Worm (Caenorhabditis elegans) whole organism, young adult: Measurements from ENCODE around the gene F42A6.1.

Experiments used
- B0336.3 ChIP-seq: fragments of 200-800 bp; sonication (Bioruptor generic); IDR thresholded peaks from 2 replicates; pipeline ENCODE4 v1.3.6; 2022; ENCODE audit warnings: missing genetic modification characterization, missing compliant biosample characterization
- F33H1.4 ChIP-seq: fragments of 200-800 bp; sonication (Bioruptor generic); IDR thresholded peaks from 2 replicates; pipeline ENCODE4 v1.3.6; 2022; ENCODE audit warnings: missing genetic modification reagents, missing genetic modification characterization, missing compliant biosample characterization
- Y53F4B.3 ChIP-seq: fragments of 200-800 bp; sonication (Bioruptor generic); IDR thresholded peaks from 2 replicates; pipeline ENCODE4 v1.3.6; 2022; ENCODE audit warnings: missing genetic modification reagents, missing genetic modification characterization, missing compliant biosample characterization
- Y79H2A.3 ChIP-seq: fragments of 200-800 bp; sonication (Bioruptor generic); conservative IDR thresholded peaks from 2 replicates; pipeline ENCODE4 v1.3.6; 2022; ENCODE audit warnings: missing genetic modification reagents, missing genetic modification characterization, missing compliant biosample characterization
- ama-1 ChIP-seq, 3 experiments: fragments of 150-350 bp in 1 of 3; sonication (generic microtip) in 2 of 3; optimal IDR thresholded peaks; 2 replicates each; lab custom pipeline; 2014 to 2018; ENCODE audit warnings: missing biosample characterization in 2 of 3, missing genetic modification characterization in 2 of 3, missing genetic modification reagents in 2 of 3
- attf-3 ChIP-seq: fragments of 200-800 bp; sonication (Bioruptor generic); conservative IDR thresholded peaks from 2 replicates; pipeline ENCODE4 v1.3.6; 2022; ENCODE audit warnings: missing genetic modification reagents, missing genetic modification characterization, missing compliant biosample characterization
- attf-5 ChIP-seq: fragments of 200-800 bp; sonication (Bioruptor generic); optimal IDR thresholded peaks from 2 replicates; lab custom pipeline; 2018; ENCODE audit warnings: mild to moderate bottlenecking, missing genetic modification characterization, missing compliant biosample characterization
- bed-1 ChIP-seq: fragments of 200-800 bp; sonication (Bioruptor generic); IDR thresholded peaks from 2 replicates; pipeline ENCODE4 v1.3.6; 2022; ENCODE audit warnings: missing genetic modification reagents, missing genetic modification characterization, missing compliant biosample characterization
- cebp-1 ChIP-seq, 2 experiments: fragments of 200-800 bp in 1 of 2; sonication (Bioruptor generic) in 1 of 2; sonication (generic microtip) in 1 of 2; IDR thresholded peaks in 1 of 2; optimal IDR thresholded peaks in 1 of 2; 2 replicates each; pipeline versions ENCODE4 v1.3.6 to Lab custom; 2017 to 2022; ENCODE audit warnings: missing compliant biosample characterization in 2 of 2, missing genetic modification characterization in 2 of 2, mild to moderate bottlenecking in 1 of 2, missing genetic modification reagents in 1 of 2, moderate library complexity in 1 of 2
- ceh-27 ChIP-seq: fragments of 200-800 bp; sonication (Bioruptor generic); optimal IDR thresholded peaks from 2 replicates; lab custom pipeline; 2018; ENCODE audit warnings: mild to moderate bottlenecking, missing genetic modification characterization, moderate library complexity, missing compliant biosample characterization
- dpl-1 ChIP-seq: fragments of 150-350 bp; optimal IDR thresholded peaks from 2 replicates; lab custom pipeline; 2014; ENCODE audit warnings: missing biosample characterization, missing genetic modification reagents, missing genetic modification characterization
- efl-1 ChIP-seq: fragments of 150-350 bp; optimal IDR thresholded peaks from 2 replicates; lab custom pipeline; 2014; ENCODE audit warnings: missing biosample characterization, missing genetic modification reagents, missing genetic modification characterization
- egl-44 ChIP-seq: fragments of 200-800 bp; sonication (Bioruptor generic); IDR thresholded peaks from 2 replicates; pipeline ENCODE4 v1.3.6; 2022; ENCODE audit warnings: missing genetic modification reagents, missing genetic modification characterization, missing compliant biosample characterization
- egrh-3 ChIP-seq: fragments of 200-800 bp; sonication (Bioruptor generic); IDR thresholded peaks from 2 replicates; pipeline ENCODE4 v1.3.6; 2022; ENCODE audit warnings: missing genetic modification reagents, missing genetic modification characterization, missing compliant biosample characterization
- ekl-4 ChIP-seq: fragments of 200-800 bp; sonication (Bioruptor generic); IDR thresholded peaks from 2 replicates; pipeline ENCODE4 v1.3.6; 2022; ENCODE audit warnings: missing genetic modification reagents, missing genetic modification characterization, missing compliant biosample characterization
- hmg-1.2 ChIP-seq: fragments of 200-800 bp; sonication (Bioruptor generic); IDR thresholded peaks from 2 replicates; pipeline ENCODE4 v1.3.6; 2022; ENCODE audit warnings: missing genetic modification reagents, missing genetic modification characterization, missing compliant biosample characterization
- hmg-20 ChIP-seq: fragments of 200-800 bp; sonication (Bioruptor generic); IDR thresholded peaks from 2 replicates; pipeline ENCODE4 v1.3.6; 2022; ENCODE audit warnings: missing genetic modification reagents, missing genetic modification characterization, missing compliant biosample characterization
- let-526 ChIP-seq: fragments of 200-800 bp; sonication (Bioruptor generic); IDR thresholded peaks from 2 replicates; pipeline ENCODE4 v1.3.6; 2022; ENCODE audit warnings: missing genetic modification reagents, missing genetic modification characterization, missing compliant biosample characterization
- let-607 ChIP-seq, 2 experiments: fragments of 200-800 bp in 1 of 2; sonication (Bioruptor generic) in 1 of 2; sonication (generic microtip) in 1 of 2; optimal IDR thresholded peaks; 2 replicates each; lab custom pipeline; 2016 to 2018; ENCODE audit warnings: mild to moderate bottlenecking in 2 of 2, missing compliant biosample characterization in 2 of 2, missing genetic modification characterization in 2 of 2, moderate library complexity in 2 of 2, missing genotype in 1 of 2
- lin-35 ChIP-seq, 3 experiments: fragments of 150-350 bp in 2 of 3; sonication (generic microtip) in 1 of 3; optimal IDR thresholded peaks; 2 replicates each; lab custom pipeline; 2014 to 2018; ENCODE audit warnings: missing biosample characterization in 3 of 3, missing genetic modification characterization in 3 of 3, missing genetic modification reagents in 3 of 3
- lin-40 ChIP-seq: sonication (generic microtip); optimal IDR thresholded peaks from 2 replicates; lab custom pipeline; 2016; ENCODE audit warnings: missing genetic modification characterization, mild to moderate bottlenecking, missing compliant biosample characterization, missing genotype, missing genetic modification reagents
- lin-54 ChIP-seq: fragments of 200-800 bp; sonication (Bioruptor generic); optimal IDR thresholded peaks from 2 replicates; lab custom pipeline; 2018; ENCODE audit warnings: mild to moderate bottlenecking, missing genetic modification characterization, missing compliant biosample characterization
- madf-3 ChIP-seq: fragments of 200-800 bp; sonication (Bioruptor generic); IDR thresholded peaks from 2 replicates; pipeline ENCODE4 v1.3.6; 2022; ENCODE audit warnings: missing genetic modification reagents, missing genetic modification characterization, missing compliant biosample characterization
- mcd-1 ChIP-seq: fragments of 200-800 bp; sonication (Bioruptor generic); IDR thresholded peaks from 2 replicates; pipeline ENCODE4 v1.3.6; 2022; ENCODE audit warnings: missing genetic modification reagents, missing genetic modification characterization, missing compliant biosample characterization
- nfyb-1 ChIP-seq: fragments of 200-800 bp; sonication (Bioruptor generic); IDR thresholded peaks from 2 replicates; pipeline ENCODE4 v1.3.6; 2022; ENCODE audit warnings: missing genetic modification reagents, missing genetic modification characterization, missing compliant biosample characterization
- pbrm-1 ChIP-seq: fragments of 200-800 bp; sonication (Bioruptor generic); IDR thresholded peaks from 2 replicates; pipeline ENCODE4 v1.3.6; 2022; ENCODE audit warnings: missing genetic modification reagents, missing genetic modification characterization, missing compliant biosample characterization
- tbp1 ChIP-seq: fragments of 200-800 bp; sonication (Bioruptor generic); optimal IDR thresholded peaks from 2 replicates; lab custom pipeline; 2018; ENCODE audit warnings: mild to moderate bottlenecking, missing genetic modification characterization, missing compliant biosample characterization
- tlf-1 ChIP-seq: fragments of 200-800 bp; sonication (Bioruptor generic); optimal IDR thresholded peaks from 2 replicates; lab custom pipeline; 2018; ENCODE audit warnings: mild to moderate bottlenecking, missing genetic modification characterization, missing compliant biosample characterization
- unc-130 ChIP-seq: sonication (generic microtip); optimal IDR thresholded peaks from 2 replicates; lab custom pipeline; 2016; ENCODE audit warnings: missing genetic modification reagents, missing genetic modification characterization, missing compliant biosample characterization
- zfh-2 ChIP-seq: fragments of 200-800 bp; sonication (Bioruptor generic); conservative IDR thresholded peaks from 2 replicates; pipeline ENCODE4 v1.3.6; 2022; ENCODE audit warnings: missing genetic modification reagents, missing genetic modification characterization, missing compliant biosample characterization

F42A6.1 gene

DNA sequence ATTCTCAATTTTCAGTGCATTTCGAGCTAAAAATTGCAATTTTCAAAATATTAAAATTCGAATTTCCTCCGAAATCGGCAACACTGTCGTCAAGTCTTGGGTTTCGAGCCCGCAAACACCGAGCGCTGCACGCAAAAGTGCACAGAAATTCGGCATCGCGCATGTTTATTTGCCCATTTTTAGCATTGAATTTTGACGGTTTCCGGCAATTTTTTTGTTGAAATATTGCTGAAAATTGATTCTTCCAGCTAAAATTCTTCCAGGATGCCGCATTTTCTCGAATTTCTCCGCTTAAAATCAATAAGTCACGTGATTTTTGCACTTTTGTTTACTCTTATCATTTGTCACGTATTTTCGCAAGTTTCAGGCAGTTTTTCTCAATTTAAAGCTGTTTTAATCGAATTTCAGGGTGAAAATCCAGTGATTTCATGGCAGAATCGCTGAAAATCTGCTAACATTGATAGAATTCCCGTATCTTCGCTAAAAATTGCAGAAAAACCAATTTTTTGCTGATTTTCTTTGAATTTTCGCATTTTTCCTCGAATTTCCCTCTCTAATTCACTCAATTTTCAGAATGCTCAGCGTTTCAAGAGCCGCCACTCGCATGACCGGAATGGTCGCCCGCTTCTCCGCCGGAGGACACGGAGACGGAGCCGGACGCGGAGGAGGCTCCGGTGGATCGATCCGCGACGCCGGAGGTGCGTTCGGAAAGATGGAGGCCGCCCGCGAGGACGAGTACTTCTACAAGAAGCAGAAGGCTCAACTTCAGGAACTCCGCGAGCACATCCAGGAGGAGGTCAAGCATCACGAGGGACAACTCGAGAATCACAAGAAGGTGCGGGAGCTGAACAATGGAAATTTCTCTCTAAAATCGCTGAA, 30.7 kb downstream of the F42A6.1 start, which contains the start of gene mai-2:
Gene mai-2, plus strand, starts transcription at position 574 of the 879 bp plus-strand sequence.
- TF ChIP-seq dpl-1 (GFP tag; lab: Kevin White, UChicago), result peak; percentile 43
- no peak for TF ChIP-seq madf-3 (GFP tag; lab: Robert Waterston, UW)
- TF ChIP-seq lin-40 (tag; lab: Kevin White, UChicago), result peak; percentile 12
- no peak for TF ChIP-seq egl-44 (GFP tag; lab: Robert Waterston, UW)
- peak; percentile 25 for TF ChIP-seq tbp1
- TF ChIP-seq F33H1.4, result peak; percentile 24; the same call in 1 of the 2 replicates
- TF ChIP-seq zfh-2 (GFP tag; lab: Robert Waterston, UW), result peak; percentile 86
- peak; percentile 6 for TF ChIP-seq efl-1 (GFP tag; lab: Kevin White, UChicago)
- TF ChIP-seq let-526 (GFP tag; lab: Robert Waterston, UW), result 0 out of 2 replicates have a peak, but pooled peaks have one; percentile 9
- TF ChIP-seq hmg-1.2 (GFP tag; lab: Robert Waterston, UW), result peak; percentile 41
- peak; percentile 94 for TF ChIP-seq egrh-3
- TF ChIP-seq unc-130 (GFP tag; lab: Kevin White, UChicago), result no peak
- TF ChIP-seq hmg-20 (GFP tag; lab: Robert Waterston, UW), result no peak
- TF ChIP-seq attf-5, result peak; percentile 51
- TF ChIP-seq mcd-1, result peak; percentile 52
- TF ChIP-seq tlf-1 (GFP tag; lab: Kevin White, UChicago), result no peak
- TF ChIP-seq attf-3 (GFP tag; lab: Robert Waterston, UW), result 0 out of 2 replicates have a peak, but pooled peaks have one; percentile 10
- 0 out of 2 replicates have a peak, but pooled peaks have one; percentile 23 for TF ChIP-seq ekl-4 (GFP tag; lab: Robert Waterston, UW)
- peak; percentile 20 for TF ChIP-seq ceh-27 (GFP tag; lab: Kevin White, UChicago)
- TF ChIP-seq ama-1 (optimal IDR thresholded peaks at IDR 0.05; lab: Kevin White, UChicago), result peak; percentile 67
- no peak for TF ChIP-seq ama-1 (GFP tag; optimal IDR thresholded peaks at IDR 0.05; lab: Kevin White, UChicago)
- TF ChIP-seq pbrm-1 (GFP tag; lab: Robert Waterston, UW), result peak; percentile 56; the same call in 1 of the 2 replicates
- peak in 1 of 3 experiments; percentile 82 for TF ChIP-seq lin-35 (GFP tag; optimal IDR thresholded peaks at IDR 0.05; lab: Kevin White, UChicago)
- TF ChIP-seq bed-1 (GFP tag; lab: Robert Waterston, UW), result no peak
- TF ChIP-seq Y53F4B.3 (GFP tag; lab: Robert Waterston, UW), result no peak
- peak; percentile 61 for TF ChIP-seq lin-54
- peak; percentile 35; the same call in 1 of the 2 replicates for TF ChIP-seq nfyb-1
- TF ChIP-seq cebp-1 (GFP tag; IDR thresholded peaks at IDR 0.05; lab: Robert Waterston, UW), result no peak
- peak; percentile 41 for TF ChIP-seq cebp-1 (tag; optimal IDR thresholded peaks at IDR 0.05; lab: Kevin White, UChicago)
- TF ChIP-seq, all 124 proteins: peak for 20

DNA sequence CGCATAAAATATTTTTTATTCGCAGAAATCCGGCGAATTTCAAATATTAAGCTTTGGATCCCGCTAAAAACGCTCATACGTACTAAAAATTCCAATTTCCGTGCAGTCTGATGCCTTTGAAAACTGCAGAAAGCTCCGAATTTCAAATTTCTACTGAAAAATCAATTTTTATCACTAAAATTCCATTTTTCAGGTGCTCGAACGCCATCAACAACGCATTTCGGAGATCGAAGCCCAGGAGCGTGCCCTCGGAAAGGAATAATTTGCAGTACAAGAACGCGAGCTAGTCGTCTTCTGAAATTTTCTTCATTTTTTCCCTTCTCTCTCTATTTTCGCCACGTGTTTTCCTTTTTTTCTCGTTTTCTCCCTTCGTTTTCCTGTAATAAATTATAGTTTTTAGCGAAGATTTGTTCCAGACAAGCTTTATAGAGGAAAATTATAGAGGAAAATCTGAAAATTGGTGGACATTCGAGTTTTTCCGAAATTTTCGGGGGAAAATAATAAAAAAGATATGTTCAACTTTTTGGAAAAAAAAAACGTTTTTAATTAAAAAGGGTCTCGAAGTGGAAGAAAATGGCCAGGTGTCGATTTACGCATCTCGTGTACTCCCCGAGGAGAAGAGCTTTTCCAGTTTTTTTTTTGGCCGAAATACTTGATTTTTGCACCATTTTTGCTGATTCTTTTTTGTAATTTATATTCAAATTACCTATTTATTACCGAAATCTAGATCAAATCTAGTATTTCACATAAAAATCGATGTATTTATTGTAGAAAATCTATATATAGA, 31.8 kb downstream of the F42A6.1 start:
- TF ChIP-seq tlf-1 (GFP tag; lab: Kevin White, UChicago), result peak; percentile 4
- TF ChIP-seq ama-1 (optimal IDR thresholded peaks at IDR 0.05; lab: Kevin White, UChicago), result no peak
- peak in 1 of 2 experiments; percentile 47 for TF ChIP-seq ama-1 (GFP tag; optimal IDR thresholded peaks at IDR 0.05; lab: Kevin White, UChicago)
- TF ChIP-seq let-607 (tag; optimal IDR thresholded peaks at IDR 0.05; lab: Kevin White, UChicago), result peak in 1 of 2 experiments; percentile 13
- TF ChIP-seq Y79H2A.3 (GFP tag; lab: Robert Waterston, UW), result no peak
- peak; percentile 45; the same call in 1 of the 2 replicates for TF ChIP-seq B0336.3 (GFP tag; lab: Robert Waterston, UW)
- no peak for TF ChIP-seq hmg-20 (GFP tag; lab: Robert Waterston, UW)
